Fruit fly (Drosophila melanogaster): ENCODE data around the gene slp1.

Gene slp1

DNA sequence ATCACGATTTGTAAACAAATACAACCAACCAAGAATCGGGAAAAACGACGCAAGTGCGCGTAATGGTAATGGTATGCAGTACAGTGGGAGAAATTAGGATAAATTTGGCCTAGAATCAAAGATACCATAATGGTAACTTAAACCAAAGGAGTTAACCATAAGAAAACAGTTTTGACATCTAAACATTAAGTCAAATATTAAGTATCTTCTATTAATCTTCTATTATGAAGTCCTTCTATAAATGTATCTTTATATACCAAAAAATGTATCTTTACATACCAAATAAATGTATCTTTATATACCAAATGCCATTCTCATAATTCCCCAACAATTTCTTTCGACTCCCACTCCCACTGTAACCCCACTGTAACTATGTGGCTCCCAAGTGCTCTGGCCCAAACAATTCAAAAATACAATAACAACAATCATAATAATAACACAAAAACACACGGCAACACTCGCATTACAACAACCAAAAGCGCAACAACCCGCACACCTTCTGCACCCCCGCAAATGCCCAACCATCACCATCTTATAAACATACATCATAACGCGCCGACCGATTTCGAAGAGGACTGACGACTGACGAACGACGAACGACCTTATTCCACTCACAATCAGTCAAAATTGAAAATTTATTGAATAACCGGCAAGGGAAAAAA is 30.2 kb downstream of the slp1 start:
- TF ChIP-seq CG17801 (GFP tag; optimal IDR thresholded peaks at IDR 0.05; ENCODE audit: partially characterized antibody): no peak

DNA sequence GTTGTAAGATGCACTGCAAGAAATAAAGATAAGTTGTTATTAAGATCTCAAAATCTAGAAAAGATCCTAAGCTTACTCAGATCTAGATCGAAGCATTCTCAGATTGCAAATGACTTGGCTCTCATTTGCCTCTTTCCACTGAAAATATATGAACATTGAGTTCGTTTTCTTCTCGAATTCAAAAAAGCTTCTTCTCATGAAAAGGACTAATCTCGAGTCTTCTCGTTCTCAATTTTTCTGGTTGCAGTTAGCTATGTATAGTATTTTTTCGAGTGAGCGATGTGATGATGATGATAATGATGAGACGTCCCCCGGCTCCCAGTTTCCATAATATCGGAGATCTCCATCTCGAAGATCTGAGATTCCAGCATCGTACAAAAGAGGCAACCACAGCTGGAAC is 30.9 kb downstream of the slp1 start:
- TF ChIP-seq CG17801 (GFP tag; optimal IDR thresholded peaks at IDR 0.05; ENCODE audit: partially characterized antibody): no peak

DNA sequence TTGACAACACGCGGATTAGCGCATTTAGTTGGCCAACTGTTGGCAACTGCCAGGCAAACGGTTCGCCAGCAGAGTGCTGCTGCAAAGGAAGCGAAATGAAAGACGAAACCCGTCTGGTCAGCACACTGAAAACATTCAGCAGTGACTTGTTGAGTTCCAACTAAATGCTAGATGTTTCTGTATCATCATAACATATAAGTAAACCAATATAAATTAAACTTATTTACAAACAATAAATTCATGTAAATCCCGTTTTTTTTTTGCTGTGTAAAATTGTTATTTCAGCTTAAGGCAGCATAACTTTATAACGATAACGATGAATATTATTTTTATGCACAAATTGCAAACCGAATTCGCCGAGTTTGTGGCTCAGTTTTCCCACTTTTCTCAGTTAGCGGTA is 32.6 kb downstream of the slp1 start:
- TF ChIP-seq CG17801 (GFP tag; optimal IDR thresholded peaks at IDR 0.05; ENCODE audit: partially characterized antibody): no peak

DNA sequence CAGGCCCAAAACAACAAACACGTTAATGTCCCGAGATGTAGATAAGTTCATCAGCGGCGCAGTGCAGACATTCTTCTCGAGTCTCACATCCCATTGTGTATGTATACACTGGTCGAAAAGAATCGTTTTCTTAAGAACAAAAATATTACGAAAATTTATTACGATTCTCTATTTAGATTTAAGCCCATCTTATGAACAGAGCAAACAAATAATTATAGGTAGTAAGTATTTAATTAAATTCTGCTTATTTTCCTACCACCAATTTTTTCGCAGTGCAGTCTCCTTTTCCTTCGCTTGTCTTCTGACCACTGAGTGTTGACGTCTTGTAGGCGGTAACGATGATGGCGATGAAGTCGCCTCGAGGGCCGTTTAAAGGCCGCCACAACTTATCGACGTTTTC is 35.9 kb downstream of the slp1 start:
- no peak for TF ChIP-seq CG17801 (GFP tag; optimal IDR thresholded peaks at IDR 0.05; ENCODE audit: partially characterized antibody)

dm6 chr2L:3862437-3863041 is 37.1 kb downstream of the slp1 start, which contains the start of gene TTLL4B:
Gene TTLL4B, plus strand, starts transcription at chr2L:3862668.
- TF ChIP-seq CG17801 (GFP tag; optimal IDR thresholded peaks at IDR 0.05; ENCODE audit: partially characterized antibody): peak; percentile 21

DNA sequence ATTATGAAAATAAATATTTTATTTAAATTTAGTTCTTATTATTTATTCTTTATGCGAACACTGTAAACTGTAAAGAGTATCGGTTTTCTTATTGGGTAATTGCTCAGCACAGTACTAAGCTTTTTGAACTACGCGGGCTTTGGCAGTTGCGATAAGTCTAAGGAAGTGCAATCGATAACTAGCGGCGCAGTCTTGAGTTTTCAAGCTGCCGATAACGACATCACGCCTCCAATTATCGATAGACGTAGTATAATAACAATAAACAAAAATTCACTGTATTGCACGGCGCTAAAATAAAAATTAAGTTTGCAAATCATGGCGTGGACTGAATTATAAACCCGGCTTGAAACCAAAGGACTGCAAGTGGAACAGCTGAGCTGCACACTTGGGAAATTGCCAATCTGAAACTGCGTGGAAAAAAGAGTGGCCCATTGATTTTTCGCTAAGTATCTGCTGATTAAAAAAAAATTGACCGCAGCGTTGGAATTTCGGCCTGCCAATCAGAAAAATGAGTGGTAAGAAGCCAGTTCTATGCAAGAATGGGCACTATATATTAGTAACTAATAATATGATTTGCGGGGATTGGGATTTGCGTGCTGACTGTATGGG is 42.1 kb downstream of the slp1 start, which contains the start of gene Cep97:
TSS of gene Cep97 (plus strand) at position 224 of the 609 bp plus-strand sequence.
- TF ChIP-seq CG17801 (GFP tag; optimal IDR thresholded peaks at IDR 0.05; ENCODE audit: partially characterized antibody): no peak

DNA sequence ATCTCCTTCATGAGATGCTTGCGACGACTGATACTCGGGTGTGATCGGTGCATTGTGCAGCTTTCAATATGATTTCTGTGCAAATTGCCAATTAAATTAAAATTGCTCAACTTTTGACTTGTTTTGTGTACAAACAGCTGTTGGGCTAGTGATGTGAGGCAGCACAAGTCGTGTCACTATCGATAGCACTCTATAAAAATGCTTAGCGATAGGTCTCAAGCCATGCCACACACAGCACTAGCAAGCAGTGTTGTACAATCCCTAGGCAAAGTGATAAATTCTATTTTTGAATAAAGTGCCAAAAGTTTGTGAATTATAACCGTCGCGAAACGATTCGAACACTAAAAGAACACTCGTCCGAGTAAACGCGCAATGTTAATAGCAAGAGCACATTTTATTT is 46.8 kb downstream of the slp1 start, which contains the start of gene CG31957:
TSS of gene CG31957 (minus strand) at position 176 of the 400 bp plus-strand sequence.
- peak; percentile 30 for TF ChIP-seq CG17801 (GFP tag; optimal IDR thresholded peaks at IDR 0.05; ENCODE audit: partially characterized antibody)
